Worm (Caenorhabditis elegans) whole organism, L1 larva: Measurements from ENCODE around the gene F41E6.12.
A peak's percentile ranks its signal among the peaks of the same experiment; 100 is the strongest.

ENCODE experiments used
- C04F5.9 ChIP-seq: sonication (generic microtip); optimal IDR thresholded peaks from 2 replicates; lab custom pipeline; 2016; ENCODE audit warnings: missing genetic modification characterization, missing compliant biosample characterization
- C34B4.2 ChIP-seq: sonication (generic microtip); optimal IDR thresholded peaks from 2 replicates; lab custom pipeline; 2017; ENCODE audit warnings: mild to moderate bottlenecking, missing genetic modification characterization, missing compliant biosample characterization
- Y116A8C.19 ChIP-seq: sonication (generic microtip); optimal IDR thresholded peaks from 2 replicates; lab custom pipeline; 2016; ENCODE audit warnings: missing compliant biosample characterization, missing genetic modification characterization, borderline replicate concordance
- alr-1 ChIP-seq: fragments of 200-800 bp; sonication (Bioruptor generic); optimal IDR thresholded peaks from 2 replicates; lab custom pipeline; 2018; ENCODE audit warnings: borderline replicate concordance, mild to moderate bottlenecking, missing genetic modification characterization, missing compliant biosample characterization
- aly-2 ChIP-seq: fragments of 150-350 bp; optimal IDR thresholded peaks from 2 replicates; lab custom pipeline; 2014; ENCODE audit warnings: missing biosample characterization, missing genetic modification characterization
- blmp-1 ChIP-seq: fragments of 150-350 bp; optimal IDR thresholded peaks from 2 replicates; lab custom pipeline; 2014; ENCODE audit warnings: missing biosample characterization, missing genetic modification characterization
- ceh-82 ChIP-seq, 3 experiments: fragments of 150-350 bp in 1 of 3; sonication (generic microtip) in 2 of 3; optimal IDR thresholded peaks; 2 replicates each; lab custom pipeline; 2014 to 2017; ENCODE audit warnings: missing biosample characterization in 3 of 3, missing genetic modification characterization in 3 of 3
- ces-1 ChIP-seq: fragments of 150-350 bp; optimal IDR thresholded peaks from 2 replicates; lab custom pipeline; 2014; ENCODE audit warnings: missing biosample characterization, missing genetic modification reagents, missing genetic modification characterization
- efl-1 ChIP-seq, 4 experiments: fragments of 150-350 bp; optimal IDR thresholded peaks in 3 of 4; peaks in 1 of 4; 1 replicate in 1 of 4; 2 replicates in 3 of 4; lab custom pipeline; 2014; ENCODE audit warnings: missing biosample characterization in 2 of 4, missing genetic modification characterization in 2 of 4, missing genetic modification reagents in 2 of 4
- efl-3 ChIP-seq: fragments of 200-800 bp; sonication (Bioruptor generic); optimal IDR thresholded peaks from 2 replicates; lab custom pipeline; 2018; ENCODE audit warnings: mild to moderate bottlenecking, missing genetic modification characterization, missing compliant biosample characterization
- elt-2 ChIP-seq: sonication (generic microtip); optimal IDR thresholded peaks from 2 replicates; lab custom pipeline; 2016; ENCODE audit warnings: missing genetic modification characterization, mild to moderate bottlenecking, inconsistent platforms, missing compliant biosample characterization, missing genetic modification reagents
- elt-3 ChIP-seq, 6 experiments: fragments of 150-350 bp in 1 of 6; sonication (generic microtip); optimal IDR thresholded peaks; 2 replicates each; lab custom pipeline; 2017 to 2018; ENCODE audit warnings: missing biosample characterization in 6 of 6, missing genetic modification characterization in 6 of 6, inconsistent platforms in 1 of 6
- ets-5 ChIP-seq: fragments of 200-800 bp; sonication (Bioruptor generic); IDR thresholded peaks from 2 replicates; pipeline ENCODE4 v1.3.6; 2022; ENCODE audit warnings: missing genetic modification characterization, missing compliant biosample characterization
- fkh-10 ChIP-seq: sonication (generic microtip); optimal IDR thresholded peaks from 2 replicates; lab custom pipeline; 2017; ENCODE audit warnings: missing biosample characterization, missing genetic modification reagents, missing genetic modification characterization
- fkh-4 ChIP-seq: sonication (generic microtip); optimal IDR thresholded peaks from 2 replicates; lab custom pipeline; 2016; ENCODE audit warnings: missing compliant biosample characterization, missing genetic modification characterization, borderline replicate concordance
- fkh-8 ChIP-seq: sonication (generic microtip); optimal IDR thresholded peaks from 2 replicates; lab custom pipeline; 2016; ENCODE audit warnings: mild to moderate bottlenecking, missing genetic modification characterization, missing compliant biosample characterization
- hlh-4 ChIP-seq: sonication (generic microtip); optimal IDR thresholded peaks from 2 replicates; lab custom pipeline; 2016; ENCODE audit warnings: mild to moderate bottlenecking, missing genetic modification characterization, missing compliant biosample characterization
- irx-1 ChIP-seq: sonication (generic microtip); optimal IDR thresholded peaks from 2 replicates; lab custom pipeline; 2016; ENCODE audit warnings: missing genetic modification characterization, missing compliant biosample characterization
- isw-1 ChIP-seq: fragments of 200-800 bp; sonication (Bioruptor generic); IDR thresholded peaks from 2 replicates; pipeline ENCODE4 v1.3.6; 2022; ENCODE audit warnings: missing genetic modification characterization, missing compliant biosample characterization
- lin-13 ChIP-seq: fragments of 150-350 bp; optimal IDR thresholded peaks from 2 replicates; lab custom pipeline; 2014; ENCODE audit warnings: missing biosample characterization, missing genetic modification reagents, missing genetic modification characterization
- lin-14 ChIP-seq: fragments of 200-800 bp; sonication (Bioruptor generic); optimal IDR thresholded peaks from 2 replicates; lab custom pipeline; 2018; ENCODE audit warnings: mild to moderate bottlenecking, missing genetic modification characterization, moderate library complexity, missing compliant biosample characterization
- lin-35 ChIP-seq, 2 experiments: fragments of 150-350 bp; optimal IDR thresholded peaks; 2 replicates each; lab custom pipeline; 2014; ENCODE audit warnings: missing biosample characterization in 2 of 2, missing genetic modification characterization in 2 of 2, missing genetic modification reagents in 2 of 2
- lir-3 ChIP-seq: sonication (generic microtip); optimal IDR thresholded peaks from 2 replicates; lab custom pipeline; 2016; ENCODE audit warnings: mild to moderate bottlenecking, missing genetic modification characterization, moderate library complexity, missing compliant biosample characterization; ENCODE audit not compliant: poor library complexity
- lsy-2 ChIP-seq, 2 experiments: fragments of 150-350 bp; optimal IDR thresholded peaks; 2 replicates each; lab custom pipeline; 2014; ENCODE audit warnings: missing biosample characterization in 2 of 2, missing genetic modification characterization in 2 of 2
- mdl-1 ChIP-seq, 2 experiments: fragments of 150-350 bp; optimal IDR thresholded peaks; 2 replicates each; lab custom pipeline; 2014 to 2017; ENCODE audit warnings: missing biosample characterization in 2 of 2, missing genetic modification characterization in 2 of 2, inconsistent platforms in 1 of 2
- mep-1 ChIP-seq: fragments of 150-350 bp; optimal IDR thresholded peaks from 2 replicates; lab custom pipeline; 2014; ENCODE audit warnings: missing biosample characterization, missing genetic modification characterization
- nhr-11 ChIP-seq: fragments of 150-350 bp; optimal IDR thresholded peaks from 2 replicates; lab custom pipeline; 2014; ENCODE audit warnings: missing biosample characterization, missing genetic modification characterization
- nhr-19 ChIP-seq: fragments of 200-800 bp; sonication (Bioruptor generic); conservative IDR thresholded peaks from 2 replicates; pipeline ENCODE4 v1.3.6; 2022; ENCODE audit warnings: missing genetic modification characterization, missing compliant biosample characterization
- nhr-20 ChIP-seq: sonication (generic microtip); optimal IDR thresholded peaks from 2 replicates; lab custom pipeline; 2016; ENCODE audit warnings: mild to moderate bottlenecking, missing genetic modification characterization, missing compliant biosample characterization
- nhr-237 ChIP-seq: fragments of 150-350 bp; optimal IDR thresholded peaks from 2 replicates; lab custom pipeline; 2014; ENCODE audit warnings: missing biosample characterization, missing genetic modification characterization
- nhr-28 ChIP-seq: fragments of 150-350 bp; optimal IDR thresholded peaks from 2 replicates; lab custom pipeline; 2014; ENCODE audit warnings: missing biosample characterization, missing genetic modification characterization
- nhr-47 ChIP-seq: sonication (generic microtip); optimal IDR thresholded peaks from 2 replicates; lab custom pipeline; 2016; ENCODE audit warnings: mild to moderate bottlenecking, missing genetic modification characterization, moderate library complexity, missing compliant biosample characterization
- nhr-71 ChIP-seq: sonication (generic microtip); optimal IDR thresholded peaks from 2 replicates; lab custom pipeline; 2016; ENCODE audit warnings: mild to moderate bottlenecking, missing genetic modification characterization, moderate library complexity, missing compliant biosample characterization
- nhr-76 ChIP-seq: sonication (generic microtip); optimal IDR thresholded peaks from 2 replicates; lab custom pipeline; 2017; ENCODE audit warnings: missing biosample characterization, missing genetic modification characterization
- nhr-85 ChIP-seq: sonication (generic microtip); peaks from one replicate; lab custom pipeline; 2016; ENCODE audit warnings: missing genetic modification characterization, inconsistent platforms, missing compliant biosample characterization
- nhr-90 ChIP-seq: sonication (generic microtip); optimal IDR thresholded peaks from 2 replicates; lab custom pipeline; 2016; ENCODE audit warnings: mild to moderate bottlenecking, missing genetic modification characterization, missing compliant biosample characterization; ENCODE audit not compliant: poor library complexity
- pax-3 ChIP-seq: fragments of 200-800 bp; sonication (Bioruptor generic); optimal IDR thresholded peaks from 2 replicates; lab custom pipeline; 2018; ENCODE audit warnings: mild to moderate bottlenecking, missing genetic modification characterization, moderate library complexity, missing compliant biosample characterization
- skn-1 ChIP-seq: fragments of 150-350 bp; optimal IDR thresholded peaks from 2 replicates; lab custom pipeline; 2014; ENCODE audit warnings: missing biosample characterization, missing genetic modification characterization
- snpc-4 ChIP-seq: fragments of 150-350 bp; optimal IDR thresholded peaks from 2 replicates; lab custom pipeline; 2014; ENCODE audit warnings: missing biosample characterization, missing genetic modification characterization
- snu-23 ChIP-seq: sonication (generic microtip); optimal IDR thresholded peaks from 2 replicates; lab custom pipeline; 2016; ENCODE audit warnings: missing genetic modification characterization, missing compliant biosample characterization
- sox-4 ChIP-seq: sonication (generic microtip); optimal IDR thresholded peaks from 2 replicates; lab custom pipeline; 2016; ENCODE audit warnings: missing genetic modification characterization, missing compliant biosample characterization
- sptf-1 ChIP-seq: fragments of 150-350 bp; optimal IDR thresholded peaks from 2 replicates; lab custom pipeline; 2014; ENCODE audit warnings: missing biosample characterization, missing genetic modification characterization
- swsn-7 ChIP-seq: sonication (generic microtip); optimal IDR thresholded peaks from 2 replicates; lab custom pipeline; 2016; ENCODE audit warnings: missing genetic modification characterization, missing compliant biosample characterization
- unc-62 ChIP-seq: fragments of 150-350 bp; optimal IDR thresholded peaks from 2 replicates; lab custom pipeline; 2014; ENCODE audit warnings: missing biosample characterization, missing genetic modification reagents, missing genetic modification characterization
- unc-98 ChIP-seq: fragments of 200-800 bp; sonication (Bioruptor generic); IDR thresholded peaks from 2 replicates; pipeline ENCODE4 v1.3.6; 2022; ENCODE audit warnings: missing genetic modification characterization, missing compliant biosample characterization
- ztf-4 ChIP-seq: fragments of 150-350 bp; optimal IDR thresholded peaks from 2 replicates; lab custom pipeline; 2014; ENCODE audit warnings: missing biosample characterization, missing genetic modification characterization

F41E6.12 gene

DNA sequence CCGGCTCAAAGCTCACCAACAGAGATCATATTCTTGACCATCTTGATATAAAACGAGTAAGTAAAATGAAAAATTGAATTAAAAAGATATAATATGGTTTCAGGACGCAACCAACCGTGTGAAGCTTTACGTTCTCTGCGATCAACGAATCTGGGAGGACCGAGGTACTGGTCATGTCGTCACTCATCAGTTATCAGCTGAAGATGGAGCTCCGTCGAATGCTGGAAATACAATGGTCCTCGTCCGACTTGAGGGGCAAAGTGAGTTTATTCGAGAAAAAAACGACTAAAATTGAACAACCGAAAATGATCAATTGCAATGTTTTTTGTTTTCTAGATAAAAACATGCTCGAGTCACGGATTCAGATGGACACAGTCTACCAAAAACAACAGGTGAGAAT lies 20.4 kb downstream of the F41E6.12 start:
- TF ChIP-seq efl-1 (optimal IDR thresholded peaks at IDR 0.05; lab: Kevin White, UChicago) (no peak), efl-1 (GFP tag; optimal IDR thresholded peaks at IDR 0.05 in 1 of 2; lab: Kevin White, UChicago) (peak in 1 of 2 experiments; percentile 50), nhr-237 (no peak)

ce11 chrV:8607353-8607850 lies 21.5 kb downstream of the F41E6.12 start, which contains the start of gene smk-1:
TSS of gene smk-1 (plus strand) at chrV:8607800.
- TF ChIP-seq swsn-7 (peak; percentile 3), nhr-20 (peak; percentile 42), ztf-4 (tag; lab: Kevin White, UChicago) (no peak), snu-23 (peak; percentile 38), nhr-47 (tag; lab: Kevin White, UChicago) (peak; percentile 4), mdl-1 (tag; optimal IDR thresholded peaks at IDR 0.05; lab: Kevin White, UChicago) (peak in 1 of 2 experiments; percentile 11), Y116A8C.19 (tag; lab: Kevin White, UChicago) (no peak), lsy-2 (tag; optimal IDR thresholded peaks at IDR 0.05; lab: Kevin White, UChicago) (peak in 1 of 2 experiments; percentile 18), nhr-90 (tag; lab: Kevin White, UChicago) (peak; percentile 23), sox-4 (tag; lab: Kevin White, UChicago) (no peak), isw-1 (GFP tag; lab: Robert Waterston, UW) (no peak), unc-62 (GFP tag; lab: Kevin White, UChicago) (no peak), ces-1 (GFP tag; lab: Kevin White, UChicago) (no peak), elt-3 (tag; optimal IDR thresholded peaks at IDR 0.05; lab: Kevin White, UChicago) (peak in 3 of 6 experiments; percentile 9 to 79 (median 12)), blmp-1 (tag; lab: Kevin White, UChicago) (peak; percentile 85), hlh-4 (tag; lab: Kevin White, UChicago) (no peak), mep-1 (tag; lab: Kevin White, UChicago) (peak; percentile 34), nhr-19 (GFP tag; lab: Robert Waterston, UW) (0 out of 2 replicates have a peak, but pooled peaks have one; percentile 3), nhr-71 (tag; lab: Kevin White, UChicago) (peak; percentile 45), lin-35 (GFP tag; optimal IDR thresholded peaks at IDR 0.05; lab: Kevin White, UChicago) (peak in 1 of 2 experiments; percentile 16), C04F5.9 (tag; lab: Kevin White, UChicago) (no peak), lir-3 (tag; lab: Kevin White, UChicago) (no peak), sptf-1 (no peak), skn-1 (peak; percentile 16), alr-1 (no peak), ets-5 (GFP tag; lab: Robert Waterston, UW) (no peak), aly-2 (tag; lab: Kevin White, UChicago) (no peak), lin-14 (peak; percentile 67), nhr-85 (tag; lab: Kevin White, UChicago) (peak; percentile 77)

- TF ChIP-seq aly-2 (tag; lab: Kevin White, UChicago) (peak; percentile 67), nhr-20 (peak; percentile 96), ceh-82 (tag; optimal IDR thresholded peaks at IDR 0.05; lab: Kevin White, UChicago) (peak; percentile 75 to 95 (median 82)), efl-1 (optimal IDR thresholded peaks at IDR 0.05; lab: Kevin White, UChicago) (peak; percentile 84 to 89), efl-1 (GFP tag; optimal IDR thresholded peaks at IDR 0.05 in 1 of 2; lab: Kevin White, UChicago) (peak; percentile 68 to 96), nhr-76 (tag; lab: Kevin White, UChicago) (peak; percentile 2), nhr-28 (tag; lab: Kevin White, UChicago) (no peak), unc-98 (GFP tag; lab: Robert Waterston, UW) (no peak), fkh-4 (tag; lab: Kevin White, UChicago) (no peak), C34B4.2 (no peak), nhr-71 (tag; lab: Kevin White, UChicago) (peak; percentile 98), lsy-2 (tag; optimal IDR thresholded peaks at IDR 0.05; lab: Kevin White, UChicago) (peak; percentile 89 to 96), mep-1 (tag; lab: Kevin White, UChicago) (peak; percentile 80), snpc-4 (peak; percentile 74), elt-3 (tag; optimal IDR thresholded peaks at IDR 0.05; lab: Kevin White, UChicago) (peak in 5 of 6 experiments; percentile 48 to 91 (median 72)), lin-13 (peak; percentile 89), alr-1 (no peak), fkh-10 (GFP tag; lab: Kevin White, UChicago) (peak; percentile 85), pax-3 (tag; lab: Kevin White, UChicago) (peak; percentile 87), irx-1 (tag; lab: Kevin White, UChicago) (peak; percentile 79), fkh-8 (tag; lab: Kevin White, UChicago) (peak; percentile 98), efl-3 (GFP tag; lab: Kevin White, UChicago) (no peak), isw-1 (GFP tag; lab: Robert Waterston, UW) (peak; percentile 94), nhr-11 (tag; lab: Kevin White, UChicago) (peak; percentile 37), elt-2 (tag; lab: Kevin White, UChicago) (peak; percentile 79), nhr-19 (GFP tag; lab: Robert Waterston, UW) (peak; percentile 93)
These were observed 22.7 kb downstream of the F41E6.12 start, which contains the start of gene vps-60 for ce11 chrV:8606099-8606696. TSS of gene vps-60 (minus strand) at chrV:8606128.
